Fruit fly (Drosophila melanogaster) whole organism, embryonic: ENCODE measurements around the gene CG43759.

Experiments used
- CG10431 ChIP-seq: fragments of 200-800 bp; sonication (Bioruptor generic); optimal IDR thresholded peaks from 3 replicates; lab custom pipeline; 2018; ENCODE audit warnings: missing biosample characterization, mild to moderate bottlenecking, missing genetic modification characterization
- CG10565 ChIP-seq: fragments of 200-800 bp; sonication (Bioruptor generic); optimal IDR thresholded peaks from 3 replicates; lab custom pipeline; 2016; ENCODE audit warnings: missing biosample characterization, mild to moderate bottlenecking, missing genetic modification characterization
- CG11504 ChIP-seq: fragments of 200-800 bp; sonication (Bioruptor generic); optimal IDR thresholded peaks from 3 replicates; lab custom pipeline; 2019; ENCODE audit warnings: missing biosample characterization, mild to moderate bottlenecking, missing genetic modification characterization, moderate library complexity
- CG12659 ChIP-seq: fragments of 200-800 bp; sonication (Bioruptor generic); optimal IDR thresholded peaks from 3 replicates; lab custom pipeline; 2017; ENCODE audit warnings: mild to moderate bottlenecking, missing biosample characterization, missing genetic modification reagents, missing genetic modification characterization
- CG12744 ChIP-seq: fragments of 200-800 bp; sonication (Bioruptor generic); optimal IDR thresholded peaks from 2 replicates; lab custom pipeline; 2016; ENCODE audit warnings: missing biosample characterization, missing genetic modification characterization
- CG12942 ChIP-seq: fragments of 200-800 bp; sonication (Bioruptor generic); optimal IDR thresholded peaks from 3 replicates; lab custom pipeline; 2016; ENCODE audit warnings: missing biosample characterization, missing genetic modification characterization
- CG13424 ChIP-seq: fragments of 200-800 bp; sonication (Bioruptor generic); optimal IDR thresholded peaks from 2 replicates; lab custom pipeline; 2019; ENCODE audit warnings: missing biosample characterization, mild to moderate bottlenecking, missing genetic modification characterization, moderate library complexity
- CG14860 ChIP-seq: fragments of 200-800 bp; sonication (Bioruptor generic); IDR thresholded peaks from 3 replicates; pipeline ENCODE4 v1.3.6; 2022; ENCODE audit warnings: missing biosample characterization, missing genetic modification characterization; ENCODE audit not compliant: partially characterized antibody
- CG1529 ChIP-seq: fragments of 200-800 bp; sonication (Bioruptor generic); optimal IDR thresholded peaks from 3 replicates; lab custom pipeline; 2018; ENCODE audit warnings: missing biosample characterization, missing genetic modification characterization
- CG16863 ChIP-seq: fragments of 200-800 bp; sonication (Bioruptor generic); optimal IDR thresholded peaks from 3 replicates; lab custom pipeline; 2016; ENCODE audit warnings: missing biosample characterization, missing genetic modification characterization
- CG18619 ChIP-seq: fragments of 200-800 bp; sonication (Bioruptor generic); optimal IDR thresholded peaks from 3 replicates; lab custom pipeline; 2017; ENCODE audit warnings: missing biosample characterization, mild to moderate bottlenecking, missing genetic modification characterization
- CG2712 ChIP-seq: fragments of 200-800 bp; optimal IDR thresholded peaks from 3 replicates; lab custom pipeline; 2019; ENCODE audit warnings: missing biosample characterization, mild to moderate bottlenecking, missing genetic modification characterization, moderate library complexity
- CG3726 ChIP-seq: fragments of 200-800 bp; sonication (Bioruptor generic); IDR thresholded peaks from 3 replicates; pipeline ENCODE4, ENCODE4 v1.3.6; 2022; ENCODE audit warnings: missing biosample characterization, missing genetic modification characterization
- CG4360 ChIP-seq: fragments of 200-800 bp; sonication (Bioruptor generic); IDR thresholded peaks from 2 replicates; pipeline ENCODE4 v1.3.6; 2022; ENCODE audit warnings: missing biosample characterization, missing genetic modification characterization
- CG4854 ChIP-seq: fragments of 200-800 bp; sonication (Bioruptor generic); optimal IDR thresholded peaks from 2 replicates; lab custom pipeline; 2016; ENCODE audit warnings: missing biosample characterization, missing genetic modification characterization, inconsistent platforms
- CG6813 ChIP-seq: fragments of 200-800 bp; sonication (Bioruptor generic); optimal IDR thresholded peaks from 2 replicates; lab custom pipeline; 2017; ENCODE audit warnings: missing biosample characterization, missing genetic modification characterization, mild to moderate bottlenecking, moderate library complexity, missing genetic modification reagents
- CG7556 ChIP-seq: fragments of 200-800 bp; sonication (Bioruptor generic); optimal IDR thresholded peaks from 2 replicates; lab custom pipeline; 2017; ENCODE audit warnings: missing biosample characterization, mild to moderate bottlenecking, missing genetic modification characterization
- CG7745 ChIP-seq: fragments of 200-800 bp; sonication (Bioruptor generic); optimal IDR thresholded peaks from 2 replicates; lab custom pipeline; 2018; ENCODE audit warnings: missing biosample characterization, mild to moderate bottlenecking, missing genetic modification characterization, moderate library complexity
- CG7839 ChIP-seq: fragments of 200-800 bp; sonication (Bioruptor generic); optimal IDR thresholded peaks from 3 replicates; lab custom pipeline; 2018; ENCODE audit warnings: missing biosample characterization, mild to moderate bottlenecking, missing genetic modification characterization, moderate library complexity
- CG8089 ChIP-seq: fragments of 200-800 bp; sonication (Bioruptor generic); optimal IDR thresholded peaks from 3 replicates; lab custom pipeline; 2016; ENCODE audit warnings: missing biosample characterization, missing genetic modification characterization
- Doc2 ChIP-seq: fragments of 200-800 bp; sonication (Bioruptor generic); IDR thresholded peaks from 2 replicates; pipeline ENCODE4 v1.3.6; 2022; ENCODE audit warnings: missing biosample characterization, missing genetic modification characterization
- Fer3 ChIP-seq: fragments of 200-800 bp; sonication (Bioruptor generic); optimal IDR thresholded peaks from 2 replicates; lab custom pipeline; 2018; ENCODE audit warnings: missing biosample characterization, mild to moderate bottlenecking, missing genetic modification characterization, moderate library complexity
- Hmr ChIP-seq: fragments of 200-800 bp; sonication (Bioruptor generic); optimal IDR thresholded peaks from 3 replicates; lab custom pipeline; 2017; ENCODE audit warnings: mild to moderate bottlenecking, missing biosample characterization, missing genetic modification reagents, missing genetic modification characterization
- Hr3 ChIP-seq: fragments of 200-800 bp; sonication (Bioruptor generic); optimal IDR thresholded peaks from 3 replicates; lab custom pipeline; 2016; ENCODE audit warnings: missing biosample characterization, missing genetic modification characterization
- Kr ChIP-seq: fragments of 200-800 bp; sonication (Bioruptor generic); optimal IDR thresholded peaks from 2 replicates; lab custom pipeline; 2017; ENCODE audit warnings: missing biosample characterization, mild to moderate bottlenecking, missing genetic modification characterization
- Sry-δ ChIP-seq: fragments of 200-800 bp; sonication (Bioruptor generic); optimal IDR thresholded peaks from 2 replicates; lab custom pipeline; 2016; ENCODE audit warnings: missing biosample characterization, missing genetic modification characterization
- TFAM ChIP-seq: fragments of 200-800 bp; sonication (Bioruptor generic); optimal IDR thresholded peaks from 2 replicates; lab custom pipeline; 2017; ENCODE audit warnings: missing biosample characterization, missing genetic modification characterization, inconsistent platforms
- ab ChIP-seq: fragments of 200-800 bp; sonication (Bioruptor generic); optimal IDR thresholded peaks from 2 replicates; lab custom pipeline; 2016; ENCODE audit warnings: missing biosample characterization, missing genetic modification characterization
- croc ChIP-seq: fragments of 200-800 bp; sonication (Bioruptor generic); conservative IDR thresholded peaks from 3 replicates; pipeline ENCODE4 v1.3.6; 2022; ENCODE audit warnings: missing biosample characterization, missing genetic modification characterization
- crol ChIP-seq: fragments of 200-800 bp; sonication (Bioruptor generic); IDR thresholded peaks from 2 replicates; pipeline ENCODE4 v1.3.6; 2022; ENCODE audit warnings: missing biosample characterization, missing genetic modification characterization
- dmrt11E ChIP-seq: fragments of 200-800 bp; sonication (Bioruptor generic); optimal IDR thresholded peaks from 3 replicates; lab custom pipeline; 2018; ENCODE audit warnings: missing biosample characterization, mild to moderate bottlenecking, missing genetic modification characterization, moderate library complexity
- dysf ChIP-seq: fragments of 200-800 bp; sonication (Bioruptor generic); IDR thresholded peaks from 3 replicates; pipeline ENCODE4 v1.3.6; 2022; ENCODE audit warnings: missing biosample characterization, missing genetic modification characterization
- eyg ChIP-seq: fragments of 200-800 bp; sonication (Bioruptor generic); optimal IDR thresholded peaks from 3 replicates; lab custom pipeline; 2016; ENCODE audit warnings: missing biosample characterization, missing genetic modification characterization
- fd64A ChIP-seq: fragments of 200-800 bp; sonication (Bioruptor generic); optimal IDR thresholded peaks from 3 replicates; lab custom pipeline; 2018; ENCODE audit warnings: missing biosample characterization, mild to moderate bottlenecking, missing genetic modification characterization
- fd96Cb ChIP-seq: fragments of 200-800 bp; sonication (Bioruptor generic); optimal IDR thresholded peaks from 2 replicates; lab custom pipeline; 2018; ENCODE audit warnings: missing biosample characterization, mild to moderate bottlenecking, missing genetic modification characterization, moderate library complexity
- gro ChIP-seq: fragments of 200-800 bp; sonication (Bioruptor generic); optimal IDR thresholded peaks from 2 replicates; lab custom pipeline; 2016; ENCODE audit warnings: missing biosample characterization, missing genetic modification characterization
- gsb ChIP-seq: fragments of 200-800 bp; sonication (Bioruptor generic); IDR thresholded peaks from 2 replicates; pipeline ENCODE4 v1.3.6; 2022; ENCODE audit warnings: missing biosample characterization, missing genetic modification characterization
- gsb-n ChIP-seq: fragments of 200-800 bp; sonication (Bioruptor generic); optimal IDR thresholded peaks from 3 replicates; lab custom pipeline; 2018; ENCODE audit warnings: missing biosample characterization, mild to moderate bottlenecking, missing genetic modification characterization
- hbn ChIP-seq: fragments of 200-800 bp; sonication (Bioruptor generic); IDR thresholded peaks from 2 replicates; pipeline ENCODE4 v1.3.6; 2022; ENCODE audit warnings: missing biosample characterization, missing genetic modification characterization; ENCODE audit not compliant: partially characterized antibody
- hth ChIP-seq: fragments of >200 bp; optimal IDR thresholded peaks from 2 replicates; lab custom pipeline; 2017; ENCODE audit warnings: inconsistent platforms
- knrl ChIP-seq: fragments of 200-800 bp; sonication (Bioruptor generic); IDR thresholded peaks from 3 replicates; pipeline ENCODE4 v1.3.6; 2022; ENCODE audit warnings: missing biosample characterization, missing genetic modification characterization; ENCODE audit not compliant: partially characterized antibody
- p53 ChIP-seq: fragments of 200-800 bp; sonication (Bioruptor generic); optimal IDR thresholded peaks from 2 replicates; lab custom pipeline; 2016; ENCODE audit warnings: missing biosample characterization, missing genetic modification characterization
- salm ChIP-seq: fragments of 200-800 bp; sonication (Bioruptor generic); optimal IDR thresholded peaks from 2 replicates; lab custom pipeline; 2018; ENCODE audit warnings: missing biosample characterization, mild to moderate bottlenecking, missing genetic modification characterization
- stwl ChIP-seq: fragments of 200-800 bp; sonication (Bioruptor generic); optimal IDR thresholded peaks from 3 replicates; lab custom pipeline; 2018; ENCODE audit warnings: missing biosample characterization, mild to moderate bottlenecking, missing genetic modification characterization, moderate library complexity
- tx ChIP-seq: fragments of 200-800 bp; sonication (Bioruptor generic); optimal IDR thresholded peaks from 2 replicates; lab custom pipeline; 2016; ENCODE audit warnings: missing biosample characterization, missing genetic modification characterization
- unpg ChIP-seq: fragments of 200-800 bp; sonication (Bioruptor generic); optimal IDR thresholded peaks from 3 replicates; lab custom pipeline; 2018; ENCODE audit warnings: missing biosample characterization, mild to moderate bottlenecking, missing genetic modification characterization, moderate library complexity
- vfl ChIP-seq: fragments of 200-800 bp; sonication (Bioruptor generic); optimal IDR thresholded peaks from 2 replicates; lab custom pipeline; 2016; ENCODE audit warnings: missing biosample characterization, missing genetic modification characterization
- zen2 ChIP-seq: fragments of 200-800 bp; sonication (Bioruptor generic); IDR thresholded peaks from 3 replicates; pipeline ENCODE4 v1.3.6; 2022; ENCODE audit warnings: missing biosample characterization, missing genetic modification characterization; ENCODE audit not compliant: partially characterized antibody
- zfh2 ChIP-seq: fragments of 200-800 bp; sonication (Bioruptor generic); optimal IDR thresholded peaks from 2 replicates; lab custom pipeline; 2016; ENCODE audit warnings: missing biosample characterization, missing genetic modification characterization

CG43759 gene

dm6 chrX:19018102-19018814 lies 88.1 kb downstream of the CG43759 start (continued):
- peak; percentile 45 for TF ChIP-seq ab (GFP tag; lab: Kevin White, UChicago)
- TF ChIP-seq CG12744 (GFP tag; lab: Kevin White, UChicago), result peak; percentile 41
- peak; percentile 58 for TF ChIP-seq eyg (GFP tag; lab: Kevin White, UChicago)
- TF ChIP-seq salm (tag; lab: Kevin White, UChicago), result peak; percentile 64
- TF ChIP-seq CG13424 (tag; lab: Kevin White, UChicago), result peak; percentile 85
- peak; percentile 59 for TF ChIP-seq p53 (GFP tag; lab: Kevin White, UChicago)
- peak; percentile 86 for TF ChIP-seq CG11504 (tag; lab: Kevin White, UChicago)
- TF ChIP-seq croc (GFP tag; lab: Robert Waterston, UW), result peak; percentile 81
- peak; percentile 77 for TF ChIP-seq CG12659 (GFP tag; lab: Kevin White, UChicago)
- TF ChIP-seq dmrt11E, result peak; percentile 88
- TF ChIP-seq zfh2, result peak; percentile 33
- peak; percentile 90 for TF ChIP-seq CG7556 (GFP tag; lab: Kevin White, UChicago)
- peak; percentile 79 for TF ChIP-seq CG1529
- TF ChIP-seq hth (lab: Kevin White, UChicago), result no peak
- TF ChIP-seq CG10565 (GFP tag; lab: Kevin White, UChicago), result no peak
- TF ChIP-seq CG6813 (GFP tag; lab: Kevin White, UChicago), result peak; percentile 86
- TF ChIP-seq hbn (GFP tag; lab: Robert Waterston, UW), result no peak
- TF ChIP-seq knrl (GFP tag; lab: Robert Waterston, UW), result no peak
- peak; percentile 60; the same call in 1 of the 2 replicates for TF ChIP-seq crol (GFP tag; lab: Robert Waterston, UW)
- peak; percentile 73 for TF ChIP-seq CG12942
- peak; percentile 74 for TF ChIP-seq tx (GFP tag; lab: Kevin White, UChicago)
- peak; percentile 76 for TF ChIP-seq CG18619 (GFP tag; lab: Kevin White, UChicago)
- TF ChIP-seq CG8089 (GFP tag; lab: Kevin White, UChicago), result peak; percentile 70
- no peak for TF ChIP-seq Kr (GFP tag; lab: Kevin White, UChicago)
- peak; percentile 84 for TF ChIP-seq dysf (GFP tag; lab: Robert Waterston, UW)
- peak; percentile 51 for TF ChIP-seq Sry-δ (GFP tag; lab: Kevin White, UChicago)
- peak; percentile 77 for TF ChIP-seq Hr3 (GFP tag; lab: Kevin White, UChicago)
- no peak for TF ChIP-seq TFAM
- peak; percentile 51 for TF ChIP-seq CG4360
- TF ChIP-seq Hmr (GFP tag; lab: Kevin White, UChicago), result peak; percentile 84
- TF ChIP-seq CG16863 (GFP tag; lab: Kevin White, UChicago), result peak; percentile 82
- peak; percentile 84 for TF ChIP-seq gsb-n (tag; lab: Kevin White, UChicago)
- TF ChIP-seq zen2 (GFP tag; lab: Robert Waterston, UW), result no peak
- TF ChIP-seq fd64A (GFP tag; lab: Kevin White, UChicago), result peak; percentile 59
- TF ChIP-seq stwl (tag; lab: Kevin White, UChicago), result peak; percentile 15
- peak; percentile 86 for TF ChIP-seq CG7839 (tag; lab: Kevin White, UChicago)
- TF ChIP-seq CG7745 (tag; lab: Kevin White, UChicago), result no peak
- peak; percentile 88 for TF ChIP-seq CG2712 (tag; lab: Kevin White, UChicago)
- peak; percentile 78 for TF ChIP-seq fd96Cb
- peak; percentile 87 for TF ChIP-seq unpg (GFP tag; lab: Kevin White, UChicago)
- TF ChIP-seq CG10431 (GFP tag; lab: Kevin White, UChicago), result peak; percentile 61
- TF ChIP-seq CG3726, result 0 out of 3 replicates have a peak, but pooled peaks have one; percentile 45
- no peak for TF ChIP-seq Doc2 (GFP tag; lab: Robert Waterston, UW)
- TF ChIP-seq CG4854 (GFP tag; lab: Kevin White, UChicago), result peak; percentile 51
- TF ChIP-seq gro (GFP tag; lab: Kevin White, UChicago), result peak; percentile 55
- TF ChIP-seq CG14860 (GFP tag; lab: Robert Waterston, UW), result no peak
- peak; percentile 49 for TF ChIP-seq gsb (GFP tag; lab: Robert Waterston, UW)
- peak; percentile 79 for TF ChIP-seq Fer3 (tag; lab: Kevin White, UChicago)
- peak; percentile 30 for TF ChIP-seq vfl (GFP tag; lab: Kevin White, UChicago)
